Fruit fly (Drosophila melanogaster) whole organism, embryonic: ENCODE results near the gene CG14230.

Source experiments
- Atf3 ChIP-seq: fragments of 200-800 bp; sonication (Bioruptor generic); optimal IDR thresholded peaks from 3 replicates; lab custom pipeline; 2016; ENCODE audit warnings: missing biosample characterization, missing genetic modification characterization
- Bteb2 ChIP-seq: fragments of 200-800 bp; sonication (Bioruptor generic); optimal IDR thresholded peaks from 2 replicates; lab custom pipeline; 2016; ENCODE audit warnings: missing biosample characterization, missing genetic modification characterization
- CG10565 ChIP-seq: fragments of 200-800 bp; sonication (Bioruptor generic); optimal IDR thresholded peaks from 3 replicates; lab custom pipeline; 2016; ENCODE audit warnings: missing biosample characterization, mild to moderate bottlenecking, missing genetic modification characterization
- CG12104 ChIP-seq: fragments of 200-800 bp; sonication (Bioruptor generic); optimal IDR thresholded peaks from 3 replicates; lab custom pipeline; 2016; ENCODE audit warnings: missing biosample characterization, missing genetic modification characterization
- CG12219 ChIP-seq: fragments of 200-800 bp; sonication (Bioruptor generic); optimal IDR thresholded peaks from 3 replicates; lab custom pipeline; 2018; ENCODE audit warnings: missing biosample characterization, mild to moderate bottlenecking, missing genetic modification characterization
- CG12391 ChIP-seq: fragments of 200-800 bp; sonication (Bioruptor generic); optimal IDR thresholded peaks from 3 replicates; lab custom pipeline; 2018; ENCODE audit warnings: missing biosample characterization, mild to moderate bottlenecking, missing genetic modification characterization, moderate library complexity
- CG13123 ChIP-seq: fragments of 200-800 bp; sonication (Bioruptor generic); optimal IDR thresholded peaks from 2 replicates; lab custom pipeline; 2016; ENCODE audit warnings: missing biosample characterization, missing genetic modification characterization
- CG14014 ChIP-seq: fragments of 200-800 bp; sonication (Bioruptor generic); IDR thresholded peaks from 2 replicates; pipeline ENCODE4 v1.3.6; 2022; ENCODE audit warnings: missing biosample characterization, missing genetic modification characterization
- CG17359 ChIP-seq: fragments of 200-800 bp; sonication (Bioruptor generic); optimal IDR thresholded peaks from 3 replicates; lab custom pipeline; 2018; ENCODE audit warnings: missing biosample characterization, mild to moderate bottlenecking, missing genetic modification characterization, moderate library complexity
- CG2129 ChIP-seq: fragments of 200-800 bp; sonication (Bioruptor generic); IDR thresholded peaks from 2 replicates; pipeline ENCODE4 v1.3.6; 2022; ENCODE audit warnings: missing biosample characterization, missing genetic modification characterization; ENCODE audit not compliant: partially characterized antibody
- CG2202 ChIP-seq: fragments of 200-800 bp; sonication (Bioruptor generic); optimal IDR thresholded peaks from 2 replicates; lab custom pipeline; 2018; ENCODE audit warnings: missing biosample characterization, mild to moderate bottlenecking, missing genetic modification characterization
- CG2889 ChIP-seq: fragments of 200-800 bp; sonication (Bioruptor generic); IDR thresholded peaks from 3 replicates; pipeline ENCODE4 v1.3.6; 2022; ENCODE audit warnings: missing biosample characterization, missing genetic modification characterization
- CG30403 ChIP-seq: fragments of 200-800 bp; sonication (Bioruptor generic); optimal IDR thresholded peaks from 3 replicates; lab custom pipeline; 2016; ENCODE audit warnings: missing biosample characterization, missing genetic modification characterization
- CG31441 ChIP-seq: fragments of 200-800 bp; sonication (Bioruptor generic); IDR thresholded peaks from 2 replicates; pipeline ENCODE4 v1.3.6; 2022; ENCODE audit warnings: missing biosample characterization, missing genetic modification characterization
- CG3847 ChIP-seq: fragments of 200-800 bp; sonication (Bioruptor generic); IDR thresholded peaks from 2 replicates; pipeline ENCODE4 v1.3.6; 2022; ENCODE audit warnings: missing biosample characterization, missing genetic modification characterization
- CG4617 ChIP-seq: fragments of 200-800 bp; sonication (Bioruptor generic); optimal IDR thresholded peaks from 3 replicates; lab custom pipeline; 2016; ENCODE audit warnings: missing biosample characterization, missing genetic modification characterization, borderline replicate concordance
- CG6765 ChIP-seq: fragments of 200-800 bp; sonication (Bioruptor generic); optimal IDR thresholded peaks from 3 replicates; lab custom pipeline; 2017; ENCODE audit warnings: missing biosample characterization, mild to moderate bottlenecking, missing genetic modification characterization
- CG9817 ChIP-seq: fragments of 200-800 bp; sonication (Bioruptor generic); optimal IDR thresholded peaks from 2 replicates; lab custom pipeline; 2018; ENCODE audit warnings: missing biosample characterization, mild to moderate bottlenecking, missing genetic modification characterization, moderate library complexity
- Doc3 ChIP-seq: fragments of 200-800 bp; sonication (Bioruptor generic); IDR thresholded peaks from 3 replicates; pipeline ENCODE4 v1.3.6; 2022; ENCODE audit warnings: missing biosample characterization, missing genetic modification characterization; ENCODE audit not compliant: partially characterized antibody
- HLH3B ChIP-seq: fragments of 200-800 bp; sonication (Bioruptor generic); IDR thresholded peaks from 2 replicates; pipeline ENCODE4 v1.3.6; 2022; ENCODE audit warnings: missing biosample characterization, missing genetic modification characterization
- Jarid2 ChIP-seq: fragments of 200-800 bp; sonication (Bioruptor generic); optimal IDR thresholded peaks from 3 replicates; lab custom pipeline; 2017; ENCODE audit warnings: mild to moderate bottlenecking, missing biosample characterization, missing genetic modification reagents, missing genetic modification characterization
- Lhr ChIP-seq: fragments of 200-800 bp; sonication (Bioruptor generic); optimal IDR thresholded peaks from 3 replicates; lab custom pipeline; 2017; ENCODE audit warnings: mild to moderate bottlenecking, missing biosample characterization, missing genetic modification reagents, missing genetic modification characterization
- Lpt ChIP-seq: fragments of >200 bp; optimal IDR thresholded peaks from 2 replicates; lab custom pipeline; 2018; ENCODE audit warnings: missing biosample characterization, missing genetic modification characterization
- MBD-R2 ChIP-seq: fragments of 200-800 bp; sonication (Bioruptor generic); IDR thresholded peaks from 2 replicates; pipeline ENCODE4 v1.3.6; 2022; ENCODE audit warnings: missing biosample characterization, missing genetic modification characterization
- Mrtf ChIP-seq: fragments of 200-800 bp; sonication (Bioruptor generic); IDR thresholded peaks from 3 replicates; pipeline ENCODE4 v1.3.6; 2022; ENCODE audit warnings: missing biosample characterization, missing genetic modification characterization
- NK7.1 ChIP-seq: fragments of 200-800 bp; sonication (Bioruptor generic); optimal IDR thresholded peaks from 3 replicates; lab custom pipeline; 2016; ENCODE audit warnings: missing biosample characterization, missing genetic modification characterization
- Nf-YC ChIP-seq: fragments of 200-800 bp; optimal IDR thresholded peaks from 3 replicates; lab custom pipeline; 2019; ENCODE audit warnings: missing biosample characterization, mild to moderate bottlenecking, missing genetic modification characterization, moderate library complexity
- Optix ChIP-seq: fragments of 200-800 bp; sonication (Bioruptor generic); IDR thresholded peaks from 3 replicates; pipeline ENCODE4 v1.3.6; 2022; ENCODE audit warnings: missing biosample characterization, missing genetic modification characterization
- Scr ChIP-seq: fragments of 200-800 bp; sonication (Bioruptor generic); IDR thresholded peaks from 2 replicates; pipeline ENCODE4 v1.3.6; 2022; ENCODE audit warnings: missing biosample characterization, missing genetic modification characterization; ENCODE audit not compliant: partially characterized antibody
- Six4 ChIP-seq: fragments of 200-800 bp; sonication (Bioruptor generic); optimal IDR thresholded peaks from 2 replicates; lab custom pipeline; 2016; ENCODE audit warnings: missing biosample characterization, missing genetic modification characterization
- Ssrp ChIP-seq: fragments of 200-800 bp; sonication (Bioruptor generic); optimal IDR thresholded peaks from 2 replicates; lab custom pipeline; 2018; ENCODE audit warnings: missing biosample characterization, mild to moderate bottlenecking, missing genetic modification characterization, moderate library complexity
- Vsx1 ChIP-seq: fragments of 200-800 bp; sonication (Bioruptor generic); optimal IDR thresholded peaks from 2 replicates; lab custom pipeline; 2017; ENCODE audit warnings: missing biosample characterization, mild to moderate bottlenecking, missing genetic modification characterization, missing genetic modification reagents
- Xrp1 ChIP-seq: fragments of 200-800 bp; sonication (Bioruptor generic); IDR thresholded peaks from 2 replicates; pipeline ENCODE4 v1.3.6; 2022; ENCODE audit warnings: missing biosample characterization, missing genetic modification characterization
- ara ChIP-seq: fragments of 200-800 bp; sonication (Bioruptor generic); IDR thresholded peaks from 2 replicates; pipeline ENCODE4 v1.3.6; 2022; ENCODE audit warnings: missing biosample characterization, missing genetic modification characterization
- btn ChIP-seq: fragments of 200-800 bp; sonication (Bioruptor generic); optimal IDR thresholded peaks from 2 replicates; lab custom pipeline; 2016; ENCODE audit warnings: missing biosample characterization, missing genetic modification characterization
- crp ChIP-seq, 2 experiments: fragments of 200-800 bp; sonication (Bioruptor generic); optimal IDR thresholded peaks; 2 replicates in 1 of 2; 3 replicates in 1 of 2; lab custom pipeline; 2017; ENCODE audit warnings: missing biosample characterization in 2 of 2, missing genetic modification characterization in 2 of 2, mild to moderate bottlenecking in 1 of 2, moderate library complexity in 1 of 2
- disco-r ChIP-seq: fragments of 200-800 bp; sonication (Bioruptor generic); optimal IDR thresholded peaks from 2 replicates; lab custom pipeline; 2016; ENCODE audit warnings: missing biosample characterization, missing genetic modification characterization
- dmrt99B ChIP-seq: fragments of 200-800 bp; sonication (Bioruptor generic); optimal IDR thresholded peaks from 2 replicates; lab custom pipeline; 2018; ENCODE audit warnings: missing biosample characterization, mild to moderate bottlenecking, missing genetic modification characterization, moderate library complexity
- fd3F ChIP-seq: fragments of 200-800 bp; sonication (Bioruptor generic); optimal IDR thresholded peaks from 2 replicates; lab custom pipeline; 2018; ENCODE audit warnings: missing biosample characterization, mild to moderate bottlenecking, missing genetic modification characterization, moderate library complexity
- kah ChIP-seq: fragments of 200-800 bp; sonication (Bioruptor generic); optimal IDR thresholded peaks from 2 replicates; lab custom pipeline; 2018; ENCODE audit warnings: missing biosample characterization, mild to moderate bottlenecking, missing genetic modification characterization
- mam ChIP-seq: fragments of 200-800 bp; sonication (Bioruptor generic); optimal IDR thresholded peaks from 3 replicates; lab custom pipeline; 2016; ENCODE audit warnings: missing biosample characterization, missing genetic modification characterization
- nmo ChIP-seq: fragments of 200-800 bp; sonication (Bioruptor generic); optimal IDR thresholded peaks from 2 replicates; lab custom pipeline; 2018; ENCODE audit warnings: missing biosample characterization, mild to moderate bottlenecking, missing genetic modification characterization, moderate library complexity
- p53 ChIP-seq: fragments of 200-800 bp; sonication (Bioruptor generic); optimal IDR thresholded peaks from 2 replicates; lab custom pipeline; 2016; ENCODE audit warnings: missing biosample characterization, missing genetic modification characterization
- psq ChIP-seq: fragments of 200-800 bp; sonication (Bioruptor generic); optimal IDR thresholded peaks from 2 replicates; lab custom pipeline; 2017; ENCODE audit warnings: missing biosample characterization, missing genetic modification characterization
- pzg ChIP-seq: fragments of 200-800 bp; sonication (Bioruptor generic); optimal IDR thresholded peaks from 3 replicates; lab custom pipeline; 2018; ENCODE audit warnings: missing biosample characterization, mild to moderate bottlenecking, missing genetic modification characterization, moderate library complexity
- schlank ChIP-seq: fragments of 200-800 bp; sonication (Bioruptor generic); optimal IDR thresholded peaks from 2 replicates; lab custom pipeline; 2018; ENCODE audit warnings: missing biosample characterization, mild to moderate bottlenecking, missing genetic modification characterization
- ssp ChIP-seq: fragments of 200-800 bp; sonication (Bioruptor generic); IDR thresholded peaks from 2 replicates; pipeline ENCODE4 v1.3.6; 2022; ENCODE audit warnings: missing biosample characterization, missing genetic modification characterization
- toy ChIP-seq: fragments of 200-800 bp; sonication (Bioruptor generic); IDR thresholded peaks from 2 replicates; pipeline ENCODE4 v1.3.6; 2022; ENCODE audit warnings: missing biosample characterization, missing genetic modification characterization
- wor ChIP-seq: fragments of 200-800 bp; sonication (Bioruptor generic); IDR thresholded peaks from 2 replicates; pipeline ENCODE4 v1.3.6; 2022; ENCODE audit warnings: missing biosample characterization, missing genetic modification characterization

CG14230 gene

DNA sequence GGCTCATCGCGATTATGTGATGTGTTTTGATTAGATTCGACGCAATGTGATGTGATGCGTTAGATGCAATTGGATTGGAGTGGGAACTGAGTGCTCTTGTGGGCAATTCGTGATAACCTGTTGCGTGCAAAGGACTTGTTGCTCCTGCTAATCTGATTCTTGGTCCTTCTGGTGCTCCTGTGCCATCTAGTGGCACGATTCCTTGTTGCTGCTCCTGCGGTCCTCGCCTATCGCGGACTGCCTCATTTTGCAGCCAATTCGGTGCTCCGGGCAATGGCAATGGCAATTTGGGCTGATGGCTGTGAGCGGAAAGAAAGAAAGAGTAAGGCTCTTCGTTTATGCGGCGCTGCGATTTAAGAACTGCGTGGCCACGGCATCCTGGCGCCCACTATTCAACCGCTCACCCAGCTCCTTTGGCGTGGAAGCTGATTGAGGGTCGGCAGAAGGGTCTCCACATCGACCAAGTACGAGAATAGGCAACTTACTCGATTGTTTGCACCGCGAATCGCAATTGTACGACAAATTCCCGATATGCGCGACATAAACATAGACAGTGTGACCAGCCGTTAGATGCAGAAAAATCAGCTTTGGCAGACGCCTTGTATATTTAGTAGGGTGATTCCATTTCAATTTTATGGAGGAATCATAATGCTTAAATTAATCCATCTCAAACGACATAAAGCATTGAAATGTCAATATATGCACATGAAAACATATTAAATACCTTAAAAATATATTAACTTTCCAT lies 10.9 kb upstream of the CG14230 start, which contains the start of gene Mer (continued):
- TF ChIP-seq CG13123 (GFP tag; lab: Kevin White, UChicago) = peak; percentile 40
- TF ChIP-seq CG17359 (tag; lab: Kevin White, UChicago) = peak; percentile 80
- TF ChIP-seq Mrtf (GFP tag; lab: Robert Waterston, UW) = peak; percentile 85
- TF ChIP-seq disco-r (GFP tag; lab: Kevin White, UChicago) = peak; percentile 74
- TF ChIP-seq NK7.1 (GFP tag; lab: Kevin White, UChicago) = peak; percentile 79
- peak; percentile 83 for TF ChIP-seq HLH3B (GFP tag; lab: Robert Waterston, UW)
- TF ChIP-seq psq = peak; percentile 44
- TF ChIP-seq fd3F (GFP tag; lab: Kevin White, UChicago) = peak; percentile 74
- peak; percentile 89 for TF ChIP-seq mam (GFP tag; lab: Kevin White, UChicago)
- peak; percentile 78 for TF ChIP-seq CG9817 (tag; lab: Kevin White, UChicago)
- peak; percentile 55 for TF ChIP-seq pzg
- TF ChIP-seq CG14014 (GFP tag; lab: Robert Waterston, UW) = peak; percentile 76
- no peak for TF ChIP-seq Lpt
- TF ChIP-seq CG2889 (GFP tag; lab: Robert Waterston, UW) = peak; percentile 65; the same call in 2 of the 3 replicates
- TF ChIP-seq Vsx1 (GFP tag; lab: Kevin White, UChicago) = no peak
- peak; percentile 69 for TF ChIP-seq Ssrp (tag; lab: Kevin White, UChicago)
- no peak for TF ChIP-seq Scr (GFP tag; lab: Robert Waterston, UW)
- TF ChIP-seq Six4 = peak; percentile 78
- peak; percentile 75 for TF ChIP-seq CG3847
- no peak for TF ChIP-seq Jarid2 (GFP tag; lab: Kevin White, UChicago)
- TF ChIP-seq toy (GFP tag; lab: Robert Waterston, UW) = no peak
- peak; percentile 81 for TF ChIP-seq CG31441 (GFP tag; lab: Robert Waterston, UW)
- TF ChIP-seq Doc3 (GFP tag; lab: Robert Waterston, UW) = no peak
- TF ChIP-seq CG30403 = peak; percentile 84
- peak; percentile 86 for TF ChIP-seq CG12219 (GFP tag; lab: Kevin White, UChicago)
- TF ChIP-seq kah (GFP tag; lab: Kevin White, UChicago) = peak; percentile 62
- TF ChIP-seq CG10565 = no peak
- TF ChIP-seq CG6765 (GFP tag; lab: Kevin White, UChicago) = peak; percentile 78
- no peak for TF ChIP-seq CG2129
- TF ChIP-seq Atf3 (GFP tag; lab: Kevin White, UChicago) = peak; percentile 66

- no peak; the same call in 1 of the 2 replicates for TF ChIP-seq ssp (GFP tag; lab: Robert Waterston, UW)
- TF ChIP-seq Lhr (GFP tag; lab: Kevin White, UChicago) = no peak
- no peak for TF ChIP-seq Optix (GFP tag; lab: Robert Waterston, UW)
- TF ChIP-seq nmo (GFP tag; lab: Kevin White, UChicago) = no peak
- no peak for TF ChIP-seq wor (GFP tag; lab: Robert Waterston, UW)
- TF ChIP-seq crp (GFP tag; optimal IDR thresholded peaks at IDR 0.05; lab: Kevin White, UChicago) = no peak
- no peak for TF ChIP-seq btn
- peak; percentile 7 for TF ChIP-seq dmrt99B (tag; lab: Kevin White, UChicago)
- no peak for TF ChIP-seq CG4617
- TF ChIP-seq CG12391 (tag; lab: Kevin White, UChicago) = no peak
- peak; percentile 59 for TF ChIP-seq Xrp1 (GFP tag; lab: Robert Waterston, UW)
- TF ChIP-seq CG12104 (GFP tag; lab: Kevin White, UChicago) = no peak
- TF ChIP-seq Nf-YC (tag; lab: Kevin White, UChicago) = peak; percentile 14
- TF ChIP-seq ara (GFP tag; lab: Robert Waterston, UW) = 0 out of 2 replicates have a peak, but pooled peaks have one; percentile 35
- no peak for TF ChIP-seq schlank
- no peak for TF ChIP-seq Bteb2
- TF ChIP-seq CG14014 (GFP tag; lab: Robert Waterston, UW) = no peak
- peak; percentile 54 for TF ChIP-seq MBD-R2 (GFP tag; lab: Robert Waterston, UW)
- TF ChIP-seq CG2202 (tag; lab: Kevin White, UChicago) = no peak
- TF ChIP-seq p53 (GFP tag; lab: Kevin White, UChicago) = no peak
These were observed 9.0 kb upstream of the CG14230 start, which contains the start of gene CG14229 for dm6 chrX:19694792-19695558. Gene CG14229, minus strand, starts transcription at chrX:19695250.
